Fruit fly (Drosophila melanogaster): ENCODE measurements around the gene Rab7.
A peak's percentile ranks its signal among the peaks of the same experiment; 100 is the strongest.

The Rab7 gene

DNA sequence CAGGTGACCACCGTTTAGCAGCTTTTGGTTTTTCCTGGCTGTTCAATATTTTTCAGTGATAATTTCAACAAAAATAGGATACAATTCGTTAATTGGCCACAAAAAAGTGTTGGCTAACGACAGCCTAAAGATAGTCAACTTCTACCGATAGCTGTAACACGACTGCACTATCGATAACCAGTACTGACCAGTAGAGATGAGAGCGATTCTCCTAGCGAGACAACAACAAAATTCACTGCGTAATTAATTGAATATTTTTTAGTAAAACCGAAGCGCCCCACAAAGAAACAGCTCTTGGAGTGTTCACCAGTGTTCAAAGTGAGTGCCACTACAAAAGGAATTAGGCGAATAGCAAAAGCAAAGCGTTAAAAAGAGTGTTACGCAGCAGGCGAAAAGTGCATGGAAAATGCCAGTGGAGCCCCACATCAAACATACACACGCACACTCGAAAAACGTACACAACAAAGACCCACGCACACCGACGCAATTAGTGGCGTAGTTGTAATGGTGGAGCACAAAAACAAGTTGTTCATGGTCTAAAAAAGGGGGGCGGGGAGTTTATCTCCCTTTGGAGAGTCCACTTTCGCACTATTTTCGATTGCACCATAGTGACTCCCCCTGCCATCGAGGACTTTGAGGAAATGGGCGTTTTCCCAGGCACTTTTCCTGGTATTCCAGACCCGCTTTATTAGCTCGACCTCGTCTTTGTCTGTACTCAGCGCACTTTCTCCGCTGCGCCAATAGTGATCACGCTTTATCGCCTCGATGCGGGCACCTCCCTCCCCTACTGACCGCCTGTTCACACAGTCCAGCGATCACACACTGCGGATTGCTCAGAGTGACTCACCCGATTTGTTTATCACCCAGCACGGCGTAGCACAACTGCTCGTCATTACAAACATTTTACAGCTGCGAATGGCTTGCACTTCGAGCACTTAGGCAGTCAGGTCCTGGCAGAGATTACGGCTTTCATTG lies at the start of gene Rab7, which contains the start of gene Epp (continued):
- TF ChIP-seq Hr39 (GFP tag; optimal IDR thresholded peaks at IDR 0.05) (peak; percentile 49), pdm3 (GFP tag; optimal IDR thresholded peaks at IDR 0.05) (no peak), dsx (GFP tag; optimal IDR thresholded peaks at IDR 0.05; ENCODE audit: poor library complexity, severe bottlenecking) (peak; percentile 19), Blimp-1 (GFP tag; optimal IDR thresholded peaks at IDR 0.05) (peak; percentile 77), acj6 (GFP tag; optimal IDR thresholded peaks at IDR 0.05) (no peak), CG1621 (tag; optimal IDR thresholded peaks at IDR 0.05) (peak; percentile 11), fd85E (GFP tag; optimal IDR thresholded peaks at IDR 0.05) (no peak), Gug (GFP tag; IDR thresholded peaks at IDR 0.05) (0 out of 2 replicates have a peak, but pooled peaks have one; percentile 8), ss (GFP tag; optimal IDR thresholded peaks at IDR 0.05) (peak; percentile 80 to 81), Hr38 (GFP tag; optimal IDR thresholded peaks at IDR 0.05) (no peak)

DNA sequence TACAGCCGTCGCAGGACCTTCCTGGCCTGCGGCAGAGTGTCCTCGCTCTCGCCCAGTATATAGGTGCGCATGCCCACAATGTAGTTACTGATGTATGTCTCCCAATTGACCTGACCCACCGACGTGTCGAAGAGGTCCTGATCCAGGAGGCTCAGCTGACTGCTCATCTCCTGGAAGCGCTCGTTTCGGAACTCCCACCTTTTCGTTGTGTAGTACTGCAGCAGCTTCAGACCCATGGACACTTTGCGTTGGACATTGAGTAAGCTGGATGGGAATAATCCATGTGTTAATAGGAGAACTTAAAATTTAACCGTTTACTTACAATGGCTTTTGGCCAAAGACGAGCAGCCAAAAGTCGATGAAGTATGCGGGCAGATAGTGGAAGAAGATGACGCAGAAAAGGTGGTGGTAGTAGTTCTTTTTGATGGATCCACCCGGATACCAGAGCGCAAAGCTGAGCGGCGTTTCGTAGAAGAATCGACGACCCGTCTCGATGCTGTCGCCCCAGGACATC lies 48.9 kb upstream of the Rab7 start:
- TF ChIP-seq dsx (GFP tag; optimal IDR thresholded peaks at IDR 0.05; ENCODE audit: poor library complexity, severe bottlenecking) = no peak
- no peak for TF ChIP-seq cyc (GFP tag; optimal IDR thresholded peaks at IDR 0.05)
- no peak for TF ChIP-seq ss (GFP tag; optimal IDR thresholded peaks at IDR 0.05)
- no peak for TF ChIP-seq CG8119 (GFP tag; IDR thresholded peaks at IDR 0.05)
- TF ChIP-seq CG3032 (tag; optimal IDR thresholded peaks at IDR 0.05) = no peak
- no peak for TF ChIP-seq salr (GFP tag; optimal IDR thresholded peaks at IDR 0.05)
- TF ChIP-seq eg (GFP tag; IDR thresholded peaks at IDR 0.05) = no peak
- TF ChIP-seq CG6163 (GFP tag; IDR thresholded peaks at IDR 0.05) = no peak
- TF ChIP-seq Sox102F (GFP tag; optimal IDR thresholded peaks at IDR 0.05) = no peak
- TF ChIP-seq CG9139 (GFP tag; optimal IDR thresholded peaks at IDR 0.05) = no peak
- no peak for TF ChIP-seq CG8319 (GFP tag; optimal IDR thresholded peaks at IDR 0.05)
- TF ChIP-seq CG11902 (GFP tag; optimal IDR thresholded peaks at IDR 0.05) = no peak
- no peak for TF ChIP-seq Sox14 (GFP tag; optimal IDR thresholded peaks at IDR 0.05)

DNA sequence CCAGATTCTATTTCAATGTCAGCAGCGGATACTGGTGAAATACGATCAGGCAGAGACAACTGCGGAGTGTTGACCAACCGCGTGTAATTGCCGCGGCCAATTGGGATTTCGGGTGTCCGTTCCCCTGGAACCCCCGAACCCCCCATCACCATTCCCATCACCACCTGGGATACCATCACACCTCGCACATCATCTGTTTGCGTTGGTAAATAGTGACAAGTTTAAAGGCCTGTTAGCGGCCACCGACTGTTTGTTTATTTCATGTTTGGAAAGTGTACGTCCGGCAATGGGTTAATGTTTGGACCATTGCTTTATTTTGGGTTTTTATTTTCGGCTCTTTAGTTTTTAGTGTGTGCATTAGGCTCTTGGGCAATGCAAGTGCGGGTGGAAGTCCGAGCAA lies 45.8 kb upstream of the Rab7 start:
- TF ChIP-seq CG11762 (GFP tag; optimal IDR thresholded peaks at IDR 0.05; ENCODE audit: insufficient read depth) (no peak), fkh (GFP tag; optimal IDR thresholded peaks at IDR 0.05) (peak; percentile 88), Eip78C (GFP tag) (no peak)

DNA sequence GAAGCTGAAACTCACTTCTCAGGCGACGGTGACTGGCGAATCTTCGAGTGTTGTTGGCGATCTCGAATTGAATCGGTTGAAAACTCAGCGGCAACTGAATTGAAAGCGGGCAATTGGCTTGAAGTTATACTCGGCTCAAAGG lies 44.6 kb upstream of the Rab7 start, which contains the start of gene CG12268:
Gene CG12268, minus strand, starts transcription at position 101 of the 142 bp plus-strand sequence.
- no peak for TF ChIP-seq CG6276 (GFP tag; optimal IDR thresholded peaks at IDR 0.05)
- no peak for TF ChIP-seq CG9139 (GFP tag; optimal IDR thresholded peaks at IDR 0.05)
- TF ChIP-seq Hr4 (GFP tag; optimal IDR thresholded peaks at IDR 0.05) = no peak
- TF ChIP-seq CG31627 (GFP tag; optimal IDR thresholded peaks at IDR 0.05) = no peak

DNA sequence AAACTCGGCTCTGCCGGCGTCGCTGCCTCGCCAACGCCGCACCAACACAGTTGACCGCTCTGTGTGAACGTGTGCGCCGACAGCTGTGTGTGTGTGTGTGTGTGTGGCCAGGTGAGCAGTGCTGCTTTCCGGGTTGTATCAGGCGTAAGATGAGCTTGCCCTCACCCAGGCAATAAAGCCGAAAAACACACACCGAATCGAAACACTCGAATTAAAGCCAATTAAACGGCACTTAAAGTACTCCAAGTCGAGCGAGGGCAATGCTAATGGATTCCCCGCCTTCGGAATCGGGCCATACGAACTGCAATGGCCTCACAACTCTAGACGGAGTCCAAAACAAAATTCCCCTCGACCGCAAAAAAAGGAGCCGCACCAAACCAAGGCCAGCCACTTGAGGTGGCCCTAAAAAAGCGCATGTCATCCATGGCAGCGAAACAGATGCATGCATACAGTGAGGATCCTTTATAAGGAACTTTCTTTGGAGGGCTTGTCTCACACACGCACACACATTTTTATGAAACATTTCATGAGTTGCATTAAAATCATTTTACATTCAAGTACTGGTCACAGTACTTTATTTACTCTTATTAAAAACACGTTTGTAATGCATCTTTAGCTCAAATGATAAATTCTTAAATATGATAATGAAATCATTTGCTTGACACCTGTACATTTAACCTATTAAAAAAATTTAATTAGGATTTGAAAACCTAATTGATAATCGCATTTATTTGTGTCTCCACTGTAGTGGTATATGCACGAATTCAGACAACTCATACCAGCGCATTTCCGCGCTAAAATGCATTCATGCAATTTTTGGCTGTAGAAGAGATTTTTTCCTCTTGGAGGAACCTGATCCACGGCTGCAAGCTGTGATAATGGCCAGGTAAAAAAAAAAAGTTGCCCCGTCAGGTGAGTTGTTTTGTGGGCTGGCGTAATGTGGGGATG lies 44.1 kb upstream of the Rab7 start:
- TF ChIP-seq eg (GFP tag; IDR thresholded peaks at IDR 0.05) (peak; percentile 78), CG11902 (GFP tag; optimal IDR thresholded peaks at IDR 0.05) (peak; percentile 94), dac (GFP tag; optimal IDR thresholded peaks at IDR 0.05) (peak; percentile 73), Hr39 (GFP tag; optimal IDR thresholded peaks at IDR 0.05) (peak; percentile 94), CG9139 (GFP tag; optimal IDR thresholded peaks at IDR 0.05) (peak; percentile 91), Ets96B (tag; optimal IDR thresholded peaks at IDR 0.05) (peak; percentile 98), CG3032 (tag; optimal IDR thresholded peaks at IDR 0.05) (peak; percentile 98), CG11762 (GFP tag; optimal IDR thresholded peaks at IDR 0.05; ENCODE audit: insufficient read depth) (peak; percentile 93), fkh (GFP tag; optimal IDR thresholded peaks at IDR 0.05) (no peak), CG32006 (GFP tag; optimal IDR thresholded peaks at IDR 0.05) (peak; percentile 89), pdm3 (GFP tag; optimal IDR thresholded peaks at IDR 0.05) (peak; percentile 96), Hr4 (GFP tag; optimal IDR thresholded peaks at IDR 0.05) (peak; percentile 91), topi (GFP tag; optimal IDR thresholded peaks at IDR 0.05) (peak; percentile 96), CG10669 (GFP tag; optimal IDR thresholded peaks at IDR 0.05) (peak; percentile 96), CG6276 (GFP tag; optimal IDR thresholded peaks at IDR 0.05) (peak; percentile 89), Hr38 (GFP tag; optimal IDR thresholded peaks at IDR 0.05) (no peak), CG6808 (GFP tag; optimal IDR thresholded peaks at IDR 0.05) (peak; percentile 98), CG3919 (GFP tag; optimal IDR thresholded peaks at IDR 0.05) (peak; percentile 96), CG6792 (GFP tag; optimal IDR thresholded peaks at IDR 0.05) (peak; percentile 94), Eip78C (GFP tag) (peak; percentile 99), Smox (GFP tag; optimal IDR thresholded peaks at IDR 0.05) (peak; percentile 95), Ets21C (GFP tag; optimal IDR thresholded peaks at IDR 0.05) (peak; percentile 91), Eip93F (GFP tag; optimal IDR thresholded peaks at IDR 0.05) (peak; percentile 73)
